Fruit fly (Drosophila melanogaster) whole organism: ENCODE results near the gene Cpr64Ad.

Source experiments
- pan ChIP-seq: fragments of >200 bp; optimal IDR thresholded peaks from 2 replicates; lab custom pipeline; 2017
- psq ChIP-seq: fragments of >200 bp; optimal IDR thresholded peaks from 2 replicates; lab custom pipeline; 2017

dm6 chr3L:4239442-4240322 is 24.5 kb downstream of the Cpr64Ad start, which contains the start of gene Sqor:
- TF ChIP-seq pan (lab: Kevin White, UChicago), result no peak
- no peak for TF ChIP-seq psq (lab: Kevin White, UChicago)
